Worm (Caenorhabditis elegans) whole organism, L1 larva: Measurements from ENCODE around the gene T10B9.14.

Experiments used
- ces-1 ChIP-seq: fragments of 150-350 bp; optimal IDR thresholded peaks from 2 replicates; lab custom pipeline; 2014; ENCODE audit warnings: missing biosample characterization, missing genetic modification reagents, missing genetic modification characterization
- fkh-10 ChIP-seq: sonication (generic microtip); optimal IDR thresholded peaks from 2 replicates; lab custom pipeline; 2017; ENCODE audit warnings: missing biosample characterization, missing genetic modification reagents, missing genetic modification characterization
- lsy-2 ChIP-seq, 2 experiments: fragments of 150-350 bp; optimal IDR thresholded peaks; 2 replicates each; lab custom pipeline; 2014; ENCODE audit warnings: missing biosample characterization in 2 of 2, missing genetic modification characterization in 2 of 2
- nhr-77 ChIP-seq: fragments of 150-350 bp; optimal IDR thresholded peaks from 2 replicates; lab custom pipeline; 2014; ENCODE audit warnings: missing biosample characterization, missing genetic modification characterization
- skn-1 ChIP-seq: fragments of 150-350 bp; optimal IDR thresholded peaks from 2 replicates; lab custom pipeline; 2014; ENCODE audit warnings: missing biosample characterization, missing genetic modification characterization
- tbx-2 ChIP-seq: sonication (generic microtip); optimal IDR thresholded peaks from 2 replicates; lab custom pipeline; 2016; ENCODE audit warnings: missing genetic modification characterization, missing compliant biosample characterization
- vab-15 ChIP-seq: sonication (generic microtip); optimal IDR thresholded peaks from 2 replicates; lab custom pipeline; 2017; ENCODE audit warnings: missing genotype, mild to moderate bottlenecking, missing genetic modification characterization, missing compliant biosample characterization

DNA sequence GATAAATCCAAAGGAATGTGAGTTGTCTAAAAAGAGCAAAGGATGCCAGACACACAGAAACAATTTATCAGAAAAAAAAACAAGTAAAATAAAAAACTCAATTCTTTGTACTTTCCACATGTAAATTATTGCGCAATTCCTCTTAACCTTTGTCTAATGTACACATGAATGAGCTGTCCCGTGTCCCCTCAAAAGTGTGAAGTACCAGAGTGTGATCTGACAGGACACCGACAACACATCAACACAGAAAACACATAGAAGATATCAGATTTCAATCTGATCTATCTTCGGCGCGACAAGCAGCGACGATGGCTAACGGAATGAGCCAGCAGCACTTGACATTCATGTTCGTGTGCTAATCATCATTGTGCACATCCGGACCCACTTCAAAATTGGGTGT, 46.3 kb upstream of the T10B9.14 start:
- TF ChIP-seq nhr-77 (tag; lab: Kevin White, UChicago) (no peak), vab-15 (no peak), ces-1 (GFP tag; lab: Kevin White, UChicago) (no peak), skn-1 (tag; lab: Kevin White, UChicago) (no peak), lsy-2 (tag; optimal IDR thresholded peaks at IDR 0.05; lab: Kevin White, UChicago) (no peak), tbx-2 (tag; lab: Kevin White, UChicago) (no peak), fkh-10 (GFP tag; lab: Kevin White, UChicago) (no peak)
